Worm (Caenorhabditis elegans) whole organism, L4 larva: ENCODE results near the gene F22F7.3.

Experiments used
- F26F4.8 ChIP-seq: fragments of 200-800 bp; sonication (Bioruptor generic); conservative IDR thresholded peaks from 2 replicates; pipeline ENCODE4 v1.3.6; 2022; ENCODE audit warnings: missing genetic modification characterization, missing compliant biosample characterization
- ctbp-1 ChIP-seq: fragments of 200-800 bp; sonication (Bioruptor generic); IDR thresholded peaks from 2 replicates; pipeline ENCODE4 v1.3.6; 2022; ENCODE audit warnings: missing genetic modification reagents, missing genetic modification characterization, missing compliant biosample characterization
- dpl-1 ChIP-seq: fragments of 150-350 bp; optimal IDR thresholded peaks from 2 replicates; lab custom pipeline; 2014; ENCODE audit warnings: missing biosample characterization, missing genetic modification reagents, missing genetic modification characterization
- jun-1 ChIP-seq: fragments of 150-350 bp; optimal IDR thresholded peaks from 2 replicates; lab custom pipeline; 2014; ENCODE audit warnings: missing biosample characterization, missing genetic modification reagents, missing genetic modification characterization
- lir-3 ChIP-seq: sonication (generic microtip); optimal IDR thresholded peaks from 2 replicates; lab custom pipeline; 2016; ENCODE audit warnings: mild to moderate bottlenecking, missing genetic modification characterization, missing compliant biosample characterization
- mdt-29 ChIP-seq: fragments of 200-800 bp; sonication (Bioruptor generic); IDR thresholded peaks from 2 replicates; pipeline ENCODE4 v1.3.6; 2022; ENCODE audit warnings: missing genetic modification reagents, missing genetic modification characterization, missing compliant biosample characterization
- nhr-11 ChIP-seq: fragments of 150-350 bp; optimal IDR thresholded peaks from 2 replicates; lab custom pipeline; 2014; ENCODE audit warnings: missing biosample characterization, missing genetic modification characterization
- pha-4 ChIP-seq, 2 experiments: fragments of 150-350 bp in 1 of 2; fragments of 200-800 bp in 1 of 2; sonication (Bioruptor generic) in 1 of 2; IDR thresholded peaks in 1 of 2; optimal IDR thresholded peaks in 1 of 2; 2 replicates each; pipeline versions ENCODE4 v1.3.6 to Lab custom; 2014 to 2022; ENCODE audit warnings: missing genetic modification characterization in 2 of 2, missing genetic modification reagents in 2 of 2, missing biosample characterization in 1 of 2, missing compliant biosample characterization in 1 of 2
- unc-62 ChIP-seq, 3 experiments: fragments of 150-350 bp in 1 of 3; sonication (generic microtip); optimal IDR thresholded peaks in 2 of 3; peaks in 1 of 3; 1 replicate in 1 of 3; 2 replicates in 2 of 3; lab custom pipeline; 2014 to 2017; ENCODE audit warnings: missing biosample characterization in 3 of 3, missing genetic modification characterization in 3 of 3, missing genetic modification reagents in 3 of 3, missing genotype in 1 of 3
- zip-2 ChIP-seq: fragments of 150-350 bp; optimal IDR thresholded peaks from 2 replicates; lab custom pipeline; 2014; ENCODE audit warnings: missing biosample characterization, missing genetic modification characterization

- no peak for TF ChIP-seq mdt-29 (GFP tag; lab: Robert Waterston, UW)
- no peak for TF ChIP-seq zip-2
- no peak for TF ChIP-seq pha-4 (GFP tag; IDR thresholded peaks at IDR 0.05; lab: Robert Waterston, UW)
- TF ChIP-seq pha-4 (tag; optimal IDR thresholded peaks at IDR 0.05; lab: Kevin White, UChicago): no peak
- no peak for TF ChIP-seq nhr-11 (tag; lab: Kevin White, UChicago)
- no peak for TF ChIP-seq ctbp-1 (GFP tag; lab: Robert Waterston, UW)
- TF ChIP-seq F26F4.8: no peak
- no peak for TF ChIP-seq lir-3
- no peak for TF ChIP-seq unc-62 (GFP tag; optimal IDR thresholded peaks at IDR 0.05 in 1 of 2; lab: Kevin White, UChicago)
- no peak for TF ChIP-seq unc-62 (tag; optimal IDR thresholded peaks at IDR 0.05; lab: Kevin White, UChicago)
- TF ChIP-seq dpl-1: no peak
- no peak for TF ChIP-seq jun-1
These were observed 44.8 kb downstream of the F22F7.3 start, which contains the start of gene srbc-21 for ce11 chrV:2155232-2155631.
